Worm (Caenorhabditis elegans) whole organism, L2 larva: ENCODE results near the gene R09H10.3.

Source experiments
- R02D3.7 ChIP-seq: fragments of 150-350 bp; optimal IDR thresholded peaks from 2 replicates; lab custom pipeline; 2014; ENCODE audit warnings: missing biosample characterization, missing genetic modification characterization
- dmd-4 ChIP-seq: sonication (generic microtip); optimal IDR thresholded peaks from 2 replicates; lab custom pipeline; 2017; ENCODE audit warnings: missing biosample characterization, missing genetic modification characterization
- egl-27 ChIP-seq: sonication (generic microtip); optimal IDR thresholded peaks from 3 replicates; lab custom pipeline; 2017; ENCODE audit warnings: missing biosample characterization, missing genetic modification reagents, missing genetic modification characterization
- mab-5 ChIP-seq: fragments of 150-350 bp; optimal IDR thresholded peaks from 2 replicates; lab custom pipeline; 2014; ENCODE audit warnings: missing biosample characterization, missing genetic modification characterization
- nhr-6 ChIP-seq: fragments of 150-350 bp; optimal IDR thresholded peaks from 2 replicates; lab custom pipeline; 2014; ENCODE audit warnings: missing biosample characterization, missing genetic modification characterization

- no peak for TF ChIP-seq egl-27 (tag; lab: Kevin White, UChicago)
- no peak for TF ChIP-seq nhr-6 (tag; lab: Kevin White, UChicago)
- no peak for TF ChIP-seq dmd-4 (tag; lab: Kevin White, UChicago)
- TF ChIP-seq mab-5 (tag; lab: Kevin White, UChicago), result no peak
- no peak for TF ChIP-seq R02D3.7 (tag; lab: Kevin White, UChicago)
Measured at ce11 chrIV:10609920-10610319, 3.1 kb downstream of the R09H10.3 start.
